Fruit fly (Drosophila melanogaster) whole organism, adult: ENCODE data around the gene Dis3l2.

ENCODE experiments used
- CG11617 ChIP-seq: fragments of 200-800 bp; sonication (Bioruptor generic); optimal IDR thresholded peaks from 2 replicates; lab custom pipeline; 2017; ENCODE audit warnings: mild to moderate bottlenecking, missing biosample characterization, missing genetic modification reagents, missing genetic modification characterization
- CG12768 ChIP-seq: fragments of 200-800 bp; sonication (Bioruptor generic); optimal IDR thresholded peaks from 2 replicates; lab custom pipeline; 2017; ENCODE audit warnings: missing biosample characterization, missing genetic modification characterization, mild to moderate bottlenecking, moderate library complexity, missing genetic modification reagents
- CG14711 ChIP-seq: fragments of 200-800 bp; sonication (Bioruptor generic); optimal IDR thresholded peaks from 2 replicates; lab custom pipeline; 2018; ENCODE audit warnings: missing biosample characterization, mild to moderate bottlenecking, missing genetic modification characterization, moderate library complexity
- CG1620 ChIP-seq: fragments of 200-800 bp; sonication (Bioruptor generic); optimal IDR thresholded peaks from 2 replicates; lab custom pipeline; 2016; ENCODE audit warnings: missing biosample characterization, missing genetic modification characterization
- CG33017 ChIP-seq: fragments of 200-800 bp; sonication (Bioruptor generic); optimal IDR thresholded peaks from 2 replicates; lab custom pipeline; 2018; ENCODE audit warnings: missing biosample characterization, mild to moderate bottlenecking, missing genetic modification characterization, moderate library complexity
- CG5204 ChIP-seq: fragments of 200-800 bp; sonication (Bioruptor generic); optimal IDR thresholded peaks from 2 replicates; lab custom pipeline; 2016; ENCODE audit warnings: missing biosample characterization, missing genetic modification characterization
- CG7045 ChIP-seq: fragments of 200-800 bp; sonication (Bioruptor generic); optimal IDR thresholded peaks from 2 replicates; lab custom pipeline; 2017; ENCODE audit warnings: missing biosample characterization, mild to moderate bottlenecking, missing genetic modification characterization
- CG7101 ChIP-seq: fragments of 200-800 bp; sonication (Bioruptor generic); optimal IDR thresholded peaks from 2 replicates; lab custom pipeline; 2018; ENCODE audit warnings: missing biosample characterization, mild to moderate bottlenecking, missing genetic modification characterization, moderate library complexity
- Clk ChIP-seq: fragments of 200-800 bp; sonication (Bioruptor generic); optimal IDR thresholded peaks from 2 replicates; lab custom pipeline; 2017; ENCODE audit warnings: missing biosample characterization, missing genetic modification characterization
- Crg-1 ChIP-seq: fragments of 200-800 bp; sonication (Bioruptor generic); optimal IDR thresholded peaks from 2 replicates; lab custom pipeline; 2016; ENCODE audit warnings: missing biosample characterization, missing genetic modification characterization
- Hr96 ChIP-seq: fragments of 200-800 bp; sonication (Bioruptor generic); optimal IDR thresholded peaks from 2 replicates; lab custom pipeline; 2016; ENCODE audit warnings: missing biosample characterization, missing genetic modification characterization
- Mnt ChIP-seq: fragments of 200-800 bp; sonication (Bioruptor generic); optimal IDR thresholded peaks from 2 replicates; lab custom pipeline; 2016; ENCODE audit warnings: missing biosample characterization, mild to moderate bottlenecking, missing genetic modification characterization
- bab1 ChIP-seq: fragments of 200-800 bp; sonication (Bioruptor generic); optimal IDR thresholded peaks from 3 replicates; lab custom pipeline; 2019; ENCODE audit warnings: missing biosample characterization, mild to moderate bottlenecking, missing genetic modification characterization, moderate library complexity
- cic ChIP-seq: fragments of 200-800 bp; sonication (Bioruptor generic); optimal IDR thresholded peaks from 2 replicates; lab custom pipeline; 2017; ENCODE audit warnings: missing biosample characterization, mild to moderate bottlenecking, missing genetic modification characterization, moderate library complexity
- cnc ChIP-seq, 2 experiments: fragments of >200 bp; optimal IDR thresholded peaks; 2 replicates each; lab custom pipeline; 2017
- kay ChIP-seq: fragments of 200-800 bp; sonication (Bioruptor generic); peaks from one replicate; lab custom pipeline; 2016; ENCODE audit warnings: missing biosample characterization, missing genetic modification characterization, borderline replicate concordance
- ovo ChIP-seq: fragments of 200-800 bp; sonication (Bioruptor generic); optimal IDR thresholded peaks from 2 replicates; lab custom pipeline; 2016; ENCODE audit warnings: missing biosample characterization, missing genetic modification characterization
- pad ChIP-seq: fragments of 200-800 bp; sonication (Bioruptor generic); optimal IDR thresholded peaks from 3 replicates; lab custom pipeline; 2017; ENCODE audit warnings: missing biosample characterization, missing genetic modification characterization, mild to moderate bottlenecking, moderate library complexity, missing genetic modification reagents
- tj ChIP-seq: fragments of 200-800 bp; sonication (Bioruptor generic); optimal IDR thresholded peaks from 3 replicates; lab custom pipeline; 2017; ENCODE audit warnings: missing biosample characterization, mild to moderate bottlenecking, missing genetic modification characterization, moderate library complexity
- toe ChIP-seq: fragments of 200-800 bp; sonication (Bioruptor generic); optimal IDR thresholded peaks from 2 replicates; lab custom pipeline; 2016; ENCODE audit warnings: missing biosample characterization, missing genetic modification characterization

Gene Dis3l2

DNA sequence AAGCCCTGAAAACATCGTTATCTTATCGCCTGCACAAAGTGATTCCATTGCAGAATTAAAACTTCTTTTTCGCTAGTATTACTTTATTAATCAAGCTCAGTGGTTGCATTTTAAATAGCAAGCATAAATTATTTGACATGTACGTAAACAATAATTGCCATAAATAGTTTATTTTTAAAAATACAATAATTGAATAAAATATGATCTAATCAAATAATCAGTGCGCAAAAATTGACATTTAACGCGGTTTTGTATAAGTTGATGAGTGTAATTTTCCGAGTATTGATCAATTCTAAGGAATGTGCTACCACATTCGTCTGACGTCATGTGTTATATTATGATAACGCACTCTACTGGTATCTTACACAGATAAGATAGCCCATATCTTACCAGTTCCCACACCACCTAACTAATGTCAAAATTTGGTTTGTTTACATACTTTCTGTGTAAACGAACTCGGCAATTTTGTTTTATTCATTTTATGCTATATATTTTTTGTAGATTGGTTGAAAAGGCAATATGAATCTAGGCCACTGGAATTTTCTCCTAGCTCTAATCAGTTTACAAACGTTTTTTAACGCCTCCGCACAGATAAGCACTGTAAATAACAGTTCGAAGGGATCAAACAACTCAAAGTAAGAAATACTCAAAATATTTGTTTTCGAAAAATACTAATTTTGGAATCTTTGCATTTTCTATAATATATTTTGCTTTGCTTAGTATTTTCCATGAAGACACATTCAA is 35.1 kb downstream of the Dis3l2 start, which contains the start of gene mthl14:
Gene mthl14, plus strand, starts transcription at position 10 of the 744 bp plus-strand sequence.
- TF ChIP-seq CG5204 (GFP tag; lab: Kevin White, UChicago) (no peak), kay (peak; percentile 80), cnc (optimal IDR thresholded peaks at IDR 0.05; lab: Kevin White, UChicago) (no peak), Crg-1 (peak; percentile 22), cic (GFP tag; lab: Kevin White, UChicago) (peak; percentile 32)

DNA sequence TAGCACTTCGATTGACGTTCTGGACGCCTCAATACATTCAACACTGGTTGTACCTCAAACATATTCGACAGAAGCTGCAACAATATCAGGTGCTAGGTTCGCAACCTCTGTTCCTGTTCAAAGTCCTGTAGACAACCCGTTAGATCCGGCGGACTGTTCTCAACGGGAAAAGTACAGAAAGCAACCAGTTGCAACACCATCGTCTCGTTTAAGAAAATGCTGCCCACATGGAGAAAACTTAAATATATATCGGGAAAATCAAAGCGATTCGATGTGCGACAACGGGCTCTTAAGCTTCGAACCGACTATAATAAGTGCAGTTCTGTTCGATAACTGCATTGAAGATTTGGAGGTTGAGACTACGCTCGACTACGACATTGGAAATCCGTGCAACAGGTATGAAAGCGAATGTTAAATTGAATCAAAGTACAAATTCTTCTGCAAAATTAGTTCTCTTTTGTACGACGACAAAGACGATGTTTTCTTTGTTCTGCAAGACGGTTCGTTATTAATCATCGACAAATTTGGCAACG is 35.8 kb downstream of the Dis3l2 start:
- TF ChIP-seq CG1620 (GFP tag; lab: Kevin White, UChicago) (no peak), CG12768 (GFP tag; lab: Kevin White, UChicago) (peak; percentile 30)

DNA sequence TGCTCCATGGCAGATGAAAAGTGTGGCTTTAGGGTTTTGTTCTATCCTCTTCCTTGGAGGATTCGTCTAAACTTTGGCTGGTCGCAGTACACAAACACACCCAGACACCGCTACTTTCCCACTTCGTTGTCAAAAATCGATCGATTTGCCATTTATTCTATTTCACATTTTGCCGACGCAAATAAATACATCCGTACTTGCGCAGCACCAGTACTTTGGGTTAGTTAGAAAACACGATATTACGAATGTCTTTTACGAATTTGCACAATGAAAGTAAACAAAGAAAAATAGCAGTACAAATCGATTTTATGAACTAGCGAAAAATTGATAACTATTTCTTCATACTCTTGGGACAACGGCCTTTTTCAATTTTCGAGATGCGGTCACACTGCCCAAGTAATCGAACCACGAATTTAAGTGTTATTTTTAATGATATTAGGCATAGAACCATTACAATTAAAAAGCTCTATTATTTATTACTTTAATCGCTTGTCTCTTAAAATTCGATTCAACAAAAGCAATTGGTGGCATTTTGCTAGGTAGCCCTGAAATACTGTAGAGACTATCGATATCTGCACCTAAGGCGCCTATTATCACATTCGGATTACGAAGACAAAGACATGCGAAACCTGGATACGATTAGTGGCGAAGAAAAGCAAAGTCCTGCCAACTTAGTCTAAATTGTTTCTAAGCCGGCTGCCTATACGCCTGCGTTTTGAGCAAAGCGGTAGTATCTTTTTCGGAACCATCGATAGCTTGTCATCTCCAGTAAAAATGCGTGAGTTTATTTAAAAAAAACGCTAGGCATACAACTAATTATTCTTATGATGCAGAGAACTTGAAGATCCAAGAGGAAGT is 45.3 kb downstream of the Dis3l2 start, which contains the start of the genes DIP2 and wac:
Gene DIP2, minus strand, starts transcription at position 337 of the 858 bp plus-strand sequence.
Gene wac, plus strand, starts transcription at position 559 of the 858 bp plus-strand sequence.
- TF ChIP-seq ovo (peak; percentile 43), pad (GFP tag; lab: Kevin White, UChicago) (peak; percentile 48), cic (GFP tag; lab: Kevin White, UChicago) (no peak), bab1 (GFP tag; lab: Kevin White, UChicago) (peak; percentile 63), Mnt (GFP tag; lab: Kevin White, UChicago) (peak; percentile 54), tj (peak; percentile 54), Hr96 (GFP tag; lab: Kevin White, UChicago) (no peak), CG11617 (GFP tag; lab: Kevin White, UChicago) (peak; percentile 69), toe (GFP tag; lab: Kevin White, UChicago) (no peak), CG1620 (GFP tag; lab: Kevin White, UChicago) (peak; percentile 68), CG7101 (peak; percentile 64), CG5204 (GFP tag; lab: Kevin White, UChicago) (no peak), CG12768 (GFP tag; lab: Kevin White, UChicago) (peak; percentile 46), Clk (no peak), CG14711 (tag; lab: Kevin White, UChicago) (peak; percentile 71), Crg-1 (peak; percentile 59), kay (no peak), cnc (optimal IDR thresholded peaks at IDR 0.05; lab: Kevin White, UChicago) (no peak), CG7045 (GFP tag; lab: Kevin White, UChicago) (peak; percentile 10), CG33017 (tag; lab: Kevin White, UChicago) (peak; percentile 41)

DNA sequence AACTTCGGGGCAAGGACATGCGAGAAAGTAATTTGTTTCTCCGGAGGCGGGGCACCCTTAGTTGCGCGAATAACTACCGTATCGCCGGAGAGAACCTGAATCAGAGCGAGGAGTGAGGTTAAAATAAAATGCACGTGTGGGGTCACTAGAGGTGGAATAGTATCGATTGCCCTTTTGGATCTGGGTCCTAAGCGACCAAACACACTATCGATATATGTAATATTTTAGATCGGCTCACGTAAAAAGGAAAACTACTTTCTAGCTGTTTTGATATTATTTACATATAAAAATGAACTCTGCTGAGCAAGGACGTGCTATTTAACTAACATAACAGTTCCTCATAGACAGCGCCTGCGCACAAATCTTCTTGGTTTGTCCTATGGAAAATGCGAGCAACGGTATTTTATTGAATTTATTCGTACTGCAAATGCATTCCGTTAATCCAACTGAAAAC is 50.2 kb downstream of the Dis3l2 start:
- TF ChIP-seq toe (GFP tag; lab: Kevin White, UChicago): no peak
- peak; percentile 29 for TF ChIP-seq CG1620 (GFP tag; lab: Kevin White, UChicago)
- TF ChIP-seq kay: no peak
- TF ChIP-seq tj: peak; percentile 23
- TF ChIP-seq CG33017 (tag; lab: Kevin White, UChicago): no peak
- TF ChIP-seq CG5204 (GFP tag; lab: Kevin White, UChicago): no peak
- peak; percentile 5 for TF ChIP-seq pad (GFP tag; lab: Kevin White, UChicago)
- peak; percentile 32 for TF ChIP-seq Hr96 (GFP tag; lab: Kevin White, UChicago)
- no peak for TF ChIP-seq bab1 (GFP tag; lab: Kevin White, UChicago)
- no peak for TF ChIP-seq cnc (optimal IDR thresholded peaks at IDR 0.05; lab: Kevin White, UChicago)
- TF ChIP-seq CG7045 (GFP tag; lab: Kevin White, UChicago): no peak
- no peak for TF ChIP-seq Clk
- no peak for TF ChIP-seq cic (GFP tag; lab: Kevin White, UChicago)
- no peak for TF ChIP-seq CG11617 (GFP tag; lab: Kevin White, UChicago)
- peak; percentile 97 for TF ChIP-seq Mnt (GFP tag; lab: Kevin White, UChicago)
- TF ChIP-seq CG14711 (tag; lab: Kevin White, UChicago): no peak
- peak; percentile 79 for TF ChIP-seq ovo
- TF ChIP-seq CG12768 (GFP tag; lab: Kevin White, UChicago): peak; percentile 58
- no peak for TF ChIP-seq Crg-1
- TF ChIP-seq CG7101: peak; percentile 5

DNA sequence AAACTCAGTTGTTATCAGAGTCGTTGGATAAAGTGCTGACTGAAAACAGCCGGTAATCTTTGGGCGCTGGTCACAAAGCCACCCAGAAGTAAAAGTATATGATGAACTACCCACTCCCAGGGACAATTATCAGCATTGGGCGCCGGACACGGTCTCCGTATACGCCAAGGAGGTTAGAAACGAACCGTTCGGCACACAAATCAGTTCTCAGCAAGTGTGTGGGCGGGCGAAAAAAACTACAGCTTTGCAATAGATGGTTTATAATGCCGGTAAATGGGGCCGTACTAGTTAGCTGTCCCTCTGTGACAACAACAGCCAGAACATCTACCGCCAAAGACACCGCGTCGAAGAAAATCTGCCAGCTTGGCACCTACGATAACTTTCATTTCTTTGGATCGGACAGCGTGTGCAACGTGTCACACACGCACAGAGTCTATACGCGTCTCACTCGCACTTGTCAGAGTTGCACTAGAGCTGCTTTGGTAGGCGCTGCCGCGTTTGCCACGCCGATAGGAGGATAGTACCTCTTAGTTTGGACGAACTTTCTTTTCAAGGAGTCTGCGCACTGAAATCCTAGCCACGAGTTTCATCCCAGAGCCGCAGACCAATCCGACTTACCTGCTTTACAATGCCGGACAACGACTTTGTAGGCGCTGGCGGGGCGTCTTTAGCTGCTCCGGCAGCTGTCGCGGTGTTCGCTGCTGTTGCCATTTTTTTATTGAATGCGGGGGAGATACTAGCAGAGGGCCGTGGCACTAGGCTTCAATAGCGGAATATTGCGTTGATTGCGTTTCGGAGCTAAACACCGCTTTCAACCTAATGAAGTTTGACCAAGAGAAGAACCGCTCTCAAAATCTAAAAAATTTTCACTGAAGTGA is 51.2 kb downstream of the Dis3l2 start:
- no peak for TF ChIP-seq cic (GFP tag; lab: Kevin White, UChicago)
- TF ChIP-seq kay: no peak
- peak; percentile 48 for TF ChIP-seq Mnt (GFP tag; lab: Kevin White, UChicago)
- TF ChIP-seq Clk: no peak
